Fruit fly (Drosophila melanogaster) whole organism, prepupa: ENCODE measurements around the gene CG34376.

Source experiments
- Blimp-1 ChIP-seq: fragments of 200-800 bp; sonication (Bioruptor generic); optimal IDR thresholded peaks from 3 replicates; lab custom pipeline; 2017; ENCODE audit warnings: missing biosample characterization, missing genetic modification characterization, mild to moderate bottlenecking, moderate library complexity, missing genetic modification reagents
- CG1621 ChIP-seq: fragments of 200-800 bp; sonication (Bioruptor generic); optimal IDR thresholded peaks from 3 replicates; lab custom pipeline; 2018; ENCODE audit warnings: missing biosample characterization, mild to moderate bottlenecking, missing genetic modification characterization
- CG16779 ChIP-seq: fragments of 200-800 bp; sonication (Bioruptor generic); optimal IDR thresholded peaks from 3 replicates; lab custom pipeline; 2017; ENCODE audit warnings: missing biosample characterization, mild to moderate bottlenecking, missing genetic modification characterization
- CG3032 ChIP-seq: fragments of 200-800 bp; optimal IDR thresholded peaks from 2 replicates; lab custom pipeline; 2019; ENCODE audit warnings: missing biosample characterization, mild to moderate bottlenecking, missing genetic modification characterization, moderate library complexity
- CG31627 ChIP-seq: fragments of 200-800 bp; sonication (Bioruptor generic); optimal IDR thresholded peaks from 3 replicates; lab custom pipeline; 2016; ENCODE audit warnings: missing biosample characterization, missing genetic modification characterization
- CG32006 ChIP-seq: fragments of 200-800 bp; sonication (Bioruptor generic); optimal IDR thresholded peaks from 3 replicates; lab custom pipeline; 2017; ENCODE audit warnings: missing biosample characterization, mild to moderate bottlenecking, missing genetic modification characterization
- CG34406 ChIP-seq: fragments of 200-800 bp; sonication (Bioruptor generic); optimal IDR thresholded peaks from 3 replicates; lab custom pipeline; 2016; ENCODE audit warnings: missing biosample characterization, missing genetic modification characterization
- CG3919 ChIP-seq: fragments of 200-800 bp; sonication (Bioruptor generic); optimal IDR thresholded peaks from 3 replicates; lab custom pipeline; 2016; ENCODE audit warnings: missing biosample characterization, missing genetic modification characterization
- CG4318 ChIP-seq: fragments of 200-800 bp; sonication (Bioruptor generic); optimal IDR thresholded peaks from 3 replicates; lab custom pipeline; 2017; ENCODE audit warnings: missing biosample characterization, mild to moderate bottlenecking, missing genetic modification characterization
- CG6276 ChIP-seq: fragments of 200-800 bp; sonication (Bioruptor generic); optimal IDR thresholded peaks from 2 replicates; lab custom pipeline; 2017; ENCODE audit warnings: missing biosample characterization, mild to moderate bottlenecking, missing genetic modification characterization
- CG6792 ChIP-seq: fragments of 200-800 bp; sonication (Bioruptor generic); optimal IDR thresholded peaks from 3 replicates; lab custom pipeline; 2016; ENCODE audit warnings: missing biosample characterization, missing genetic modification characterization
- CG6808 ChIP-seq: fragments of 200-800 bp; sonication (Bioruptor generic); optimal IDR thresholded peaks from 3 replicates; lab custom pipeline; 2017; ENCODE audit warnings: missing biosample characterization, missing genetic modification characterization, mild to moderate bottlenecking, moderate library complexity, missing genetic modification reagents
- CG6854 ChIP-seq: fragments of 200-800 bp; sonication (Bioruptor generic); optimal IDR thresholded peaks from 2 replicates; lab custom pipeline; 2017; ENCODE audit warnings: missing biosample characterization, mild to moderate bottlenecking, missing genetic modification characterization
- CG7368 ChIP-seq: fragments of 200-800 bp; sonication (Bioruptor generic); optimal IDR thresholded peaks from 3 replicates; lab custom pipeline; 2016; ENCODE audit warnings: missing biosample characterization, missing genetic modification characterization
- CG8632 ChIP-seq: fragments of 200-800 bp; sonication (Bioruptor generic); optimal IDR thresholded peaks from 3 replicates; lab custom pipeline; 2016; ENCODE audit warnings: missing biosample characterization, missing genetic modification characterization
- CG9139 ChIP-seq: fragments of 200-800 bp; sonication (Bioruptor generic); optimal IDR thresholded peaks from 3 replicates; lab custom pipeline; 2017; ENCODE audit warnings: missing biosample characterization, mild to moderate bottlenecking, missing genetic modification characterization
- Eip93F ChIP-seq: fragments of 200-800 bp; sonication (Bioruptor generic); optimal IDR thresholded peaks from 2 replicates; lab custom pipeline; 2016; ENCODE audit warnings: missing biosample characterization, mild to moderate bottlenecking, missing genetic modification characterization
- Ets96B ChIP-seq: fragments of 200-800 bp; optimal IDR thresholded peaks from 2 replicates; lab custom pipeline; 2019; ENCODE audit warnings: missing biosample characterization, mild to moderate bottlenecking, missing genetic modification characterization, moderate library complexity
- Gug ChIP-seq: fragments of 200-800 bp; sonication (Bioruptor generic); IDR thresholded peaks from 2 replicates; pipeline ENCODE4 v1.3.6; 2022; ENCODE audit warnings: missing biosample characterization, missing genetic modification characterization
- Hr38 ChIP-seq: sonication (Bioruptor generic); optimal IDR thresholded peaks from 2 replicates; lab custom pipeline; 2016; ENCODE audit warnings: missing biosample characterization, missing genetic modification characterization
- Hr39 ChIP-seq: fragments of 200-800 bp; sonication (Bioruptor generic); optimal IDR thresholded peaks from 2 replicates; lab custom pipeline; 2016; ENCODE audit warnings: missing biosample characterization, missing genetic modification characterization
- Hr4 ChIP-seq: fragments of 200-800 bp; sonication (Bioruptor generic); optimal IDR thresholded peaks from 3 replicates; lab custom pipeline; 2016; ENCODE audit warnings: missing biosample characterization, missing genetic modification characterization
- Lpt ChIP-seq: fragments of 200-800 bp; sonication (Bioruptor generic); optimal IDR thresholded peaks from 3 replicates; lab custom pipeline; 2016; ENCODE audit warnings: missing biosample characterization, missing genetic modification characterization
- Smox ChIP-seq: fragments of 200-800 bp; sonication (Bioruptor generic); optimal IDR thresholded peaks from 3 replicates; lab custom pipeline; 2016; ENCODE audit warnings: missing biosample characterization, missing genetic modification characterization
- Sox102F ChIP-seq: fragments of 200-800 bp; sonication (Bioruptor generic); optimal IDR thresholded peaks from 2 replicates; lab custom pipeline; 2016; ENCODE audit warnings: missing biosample characterization, mild to moderate bottlenecking, missing genetic modification characterization
- Sox15 ChIP-seq: fragments of 200-800 bp; sonication (Bioruptor generic); optimal IDR thresholded peaks from 3 replicates; lab custom pipeline; 2016; ENCODE audit warnings: missing biosample characterization, missing genetic modification characterization
- cyc ChIP-seq: fragments of 200-800 bp; sonication (Bioruptor generic); optimal IDR thresholded peaks from 3 replicates; lab custom pipeline; 2016; ENCODE audit warnings: missing biosample characterization, missing genetic modification characterization
- esn ChIP-seq: fragments of 200-800 bp; sonication (Bioruptor generic); optimal IDR thresholded peaks from 2 replicates; lab custom pipeline; 2016; ENCODE audit warnings: missing biosample characterization, mild to moderate bottlenecking, missing genetic modification characterization, moderate library complexity
- fd85E ChIP-seq: fragments of 200-800 bp; sonication (Bioruptor generic); optimal IDR thresholded peaks from 3 replicates; lab custom pipeline; 2016; ENCODE audit warnings: missing biosample characterization, missing genetic modification characterization
- fkh ChIP-seq: fragments of 200-800 bp; sonication (Bioruptor generic); optimal IDR thresholded peaks from 3 replicates; lab custom pipeline; 2017; ENCODE audit warnings: missing biosample characterization, mild to moderate bottlenecking, missing genetic modification characterization, moderate library complexity
- lz ChIP-seq: fragments of 200-800 bp; sonication (Bioruptor generic); optimal IDR thresholded peaks from 3 replicates; lab custom pipeline; 2016; ENCODE audit warnings: missing biosample characterization, missing genetic modification characterization
- spab ChIP-seq: fragments of 200-800 bp; sonication (Bioruptor generic); optimal IDR thresholded peaks from 2 replicates; lab custom pipeline; 2017; ENCODE audit warnings: missing biosample characterization, mild to moderate bottlenecking, missing genetic modification characterization, missing genetic modification reagents
- ss ChIP-seq, 2 experiments: fragments of 200-800 bp; sonication (Bioruptor generic); optimal IDR thresholded peaks; 2 replicates in 1 of 2; 3 replicates in 1 of 2; lab custom pipeline; 2017 to 2018; ENCODE audit warnings: mild to moderate bottlenecking in 2 of 2, missing biosample characterization in 2 of 2, missing genetic modification characterization in 2 of 2, moderate library complexity in 1 of 2
- svp ChIP-seq: fragments of 200-800 bp; sonication (Bioruptor generic); peaks from one replicate; lab custom pipeline; 2016; ENCODE audit warnings: missing biosample characterization, missing genetic modification characterization
- topi ChIP-seq: fragments of 200-800 bp; sonication (Bioruptor generic); optimal IDR thresholded peaks from 3 replicates; lab custom pipeline; 2016; ENCODE audit warnings: missing biosample characterization, missing genetic modification characterization
- vri ChIP-seq: fragments of 200-800 bp; sonication (Bioruptor generic); optimal IDR thresholded peaks from 3 replicates; lab custom pipeline; 2016; ENCODE audit warnings: missing biosample characterization, mild to moderate bottlenecking, missing genetic modification characterization

Gene CG34376

DNA sequence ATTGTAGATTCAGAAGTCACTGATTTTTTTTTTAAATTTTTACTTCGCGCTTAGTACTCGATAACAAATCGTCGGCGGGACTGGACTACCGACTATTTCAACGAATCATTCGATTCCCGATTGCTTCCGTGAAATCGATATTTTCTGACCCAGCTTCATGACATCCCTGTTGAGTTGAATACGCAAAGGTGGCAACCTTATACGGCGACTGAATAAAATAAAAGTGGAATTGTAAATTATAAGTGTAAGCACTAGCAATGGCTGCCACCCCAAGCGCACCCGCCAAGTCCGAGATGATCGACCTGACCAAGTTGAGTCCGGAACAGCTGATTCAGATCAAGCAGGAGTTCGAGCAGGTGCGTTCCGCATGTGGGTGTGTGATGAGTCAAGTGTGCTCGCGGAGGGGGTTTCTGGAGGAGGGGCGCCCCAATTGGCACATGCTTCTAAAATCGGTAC, 39.2 kb downstream of the CG34376 start, which contains the start of gene Pfdn5:
TSS of gene Pfdn5 (plus strand) at position 3 of the 456 bp plus-strand sequence.
- TF ChIP-seq CG9139 (GFP tag; lab: Kevin White, UChicago): no peak
- TF ChIP-seq Gug (GFP tag; lab: Robert Waterston, UW): no peak
- TF ChIP-seq Sox102F (GFP tag; lab: Kevin White, UChicago): no peak
- TF ChIP-seq spab (GFP tag; lab: Kevin White, UChicago): no peak
- no peak for TF ChIP-seq CG34406 (GFP tag; lab: Kevin White, UChicago)
- TF ChIP-seq CG6808: no peak
- TF ChIP-seq Lpt (GFP tag; lab: Kevin White, UChicago): no peak
- TF ChIP-seq CG1621 (tag; lab: Kevin White, UChicago): no peak
- no peak for TF ChIP-seq CG31627 (GFP tag; lab: Kevin White, UChicago)
- TF ChIP-seq Hr4 (GFP tag; lab: Kevin White, UChicago): no peak

DNA sequence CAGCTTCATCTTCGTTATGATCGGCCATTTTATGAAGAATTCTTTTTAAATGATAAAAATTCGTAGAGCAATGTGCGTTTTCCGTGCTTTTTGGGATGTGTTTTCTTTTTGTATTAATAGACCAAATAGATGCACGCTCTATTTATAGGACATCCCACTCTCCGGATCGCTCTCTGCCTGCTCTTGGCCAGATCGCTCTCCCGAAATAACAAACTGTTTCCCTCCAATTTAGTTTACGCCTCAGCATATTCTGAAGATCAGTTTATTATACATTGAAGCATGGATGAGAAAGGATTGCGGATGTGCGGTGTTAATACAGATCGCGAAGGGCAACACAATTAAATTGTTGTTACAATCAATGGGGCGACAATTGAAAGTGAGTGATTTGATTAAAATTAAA, 41.0 kb downstream of the CG34376 start, which contains the start of gene CG5376:
TSS of gene CG5376 (minus strand) at position 101 of the 400 bp plus-strand sequence.
- no peak for TF ChIP-seq CG6854 (GFP tag; lab: Kevin White, UChicago)
- no peak for TF ChIP-seq CG6808
- TF ChIP-seq Hr38 (GFP tag; lab: Kevin White, UChicago): no peak
- TF ChIP-seq cyc (GFP tag; lab: Kevin White, UChicago): no peak
- no peak for TF ChIP-seq CG4318
- TF ChIP-seq CG7368 (GFP tag; lab: Kevin White, UChicago): no peak
- no peak for TF ChIP-seq CG16779 (tag; lab: Kevin White, UChicago)
- TF ChIP-seq Sox15 (GFP tag; lab: Kevin White, UChicago): no peak
- no peak for TF ChIP-seq svp (GFP tag; lab: Kevin White, UChicago)
- TF ChIP-seq topi: no peak
- TF ChIP-seq Gug (GFP tag; lab: Robert Waterston, UW): no peak
- no peak for TF ChIP-seq CG3032
- no peak for TF ChIP-seq CG31627 (GFP tag; lab: Kevin White, UChicago)
- TF ChIP-seq vri: no peak
- TF ChIP-seq Sox102F (GFP tag; lab: Kevin White, UChicago): no peak
- no peak for TF ChIP-seq CG8632 (GFP tag; lab: Kevin White, UChicago)
- TF ChIP-seq CG32006 (GFP tag; lab: Kevin White, UChicago): no peak

DNA sequence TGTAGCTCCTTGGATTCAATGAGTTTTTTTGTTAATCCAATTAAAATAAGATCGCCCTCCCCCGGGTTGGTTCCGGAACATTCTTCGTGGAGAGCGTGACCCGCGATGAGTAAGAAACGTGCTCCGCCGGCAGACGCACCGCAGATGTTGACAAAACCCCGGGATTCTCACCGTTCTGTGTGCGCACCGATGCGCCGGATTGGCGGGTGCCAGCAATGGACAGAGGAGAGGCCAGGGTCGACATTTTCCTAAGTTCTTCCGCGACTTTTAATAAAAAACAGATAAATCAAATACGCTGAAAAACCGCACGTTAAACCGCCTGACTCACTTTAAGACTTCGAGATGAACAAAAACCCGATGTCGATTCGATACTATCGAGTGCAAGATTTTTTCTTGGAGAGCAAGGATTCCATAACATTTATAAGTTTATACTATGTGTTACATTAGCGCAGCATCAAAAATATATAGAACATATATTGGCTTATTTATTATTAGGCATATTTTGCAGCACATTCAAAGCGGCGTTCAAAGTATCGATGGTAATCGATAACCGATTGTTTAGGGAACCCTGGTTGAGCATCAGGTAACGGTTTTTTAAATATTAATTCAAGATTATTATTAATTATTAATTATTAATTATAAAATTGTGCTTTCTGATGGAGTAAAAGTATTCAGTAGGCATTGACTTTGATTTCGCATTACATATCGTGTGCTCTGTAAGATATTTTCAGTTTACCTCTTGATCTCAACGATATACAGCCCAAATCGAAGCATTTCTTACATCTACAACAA, 43.4 kb downstream of the CG34376 start, which contains the start of the genes CCT1 and tHMG1:
TSS of gene CCT1 (minus strand) at position 352 of the 792 bp plus-strand sequence.
TSS of gene tHMG1 (plus strand) at position 742 of the 792 bp plus-strand sequence.
- TF ChIP-seq CG6276 (GFP tag; lab: Kevin White, UChicago) (no peak), lz (GFP tag; lab: Kevin White, UChicago) (peak; percentile 15), CG31627 (GFP tag; lab: Kevin White, UChicago) (peak; percentile 13), esn (GFP tag; lab: Kevin White, UChicago) (peak; percentile 45), CG3032 (peak; percentile 27)
- TF ChIP-seq, all 60 proteins: peak for 4

DNA sequence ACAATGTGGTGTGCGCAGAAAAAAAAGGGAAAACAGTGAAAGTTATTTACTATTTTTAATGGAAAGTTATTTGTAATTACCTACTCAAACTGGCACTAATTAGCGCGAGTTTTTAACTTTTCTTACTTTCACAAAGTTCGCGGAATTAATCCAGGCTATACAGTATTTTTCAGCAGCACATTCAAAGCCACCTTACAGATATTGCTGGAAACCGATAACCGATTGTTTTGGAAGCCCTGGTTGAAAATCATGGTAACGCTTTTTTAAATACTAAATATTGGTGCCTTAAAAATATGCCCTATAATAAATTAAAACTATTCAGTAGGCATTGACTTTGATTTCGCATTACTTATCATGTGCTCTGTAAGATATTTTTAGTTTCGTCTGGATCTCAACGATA, 44.9 kb downstream of the CG34376 start, which contains the start of gene tHMG2:
TSS of gene tHMG2 (plus strand) at position 187 of the 400 bp plus-strand sequence.
- no peak for TF ChIP-seq vri
- TF ChIP-seq Blimp-1: no peak
- no peak for TF ChIP-seq Hr4 (GFP tag; lab: Kevin White, UChicago)
- TF ChIP-seq CG6276 (GFP tag; lab: Kevin White, UChicago): no peak
- TF ChIP-seq Eip93F: no peak
- TF ChIP-seq Sox102F (GFP tag; lab: Kevin White, UChicago): no peak
- no peak for TF ChIP-seq Gug (GFP tag; lab: Robert Waterston, UW)
- TF ChIP-seq CG3919 (GFP tag; lab: Kevin White, UChicago): no peak
- no peak for TF ChIP-seq ss (GFP tag; optimal IDR thresholded peaks at IDR 0.05; lab: Kevin White, UChicago)
- no peak for TF ChIP-seq CG32006 (GFP tag; lab: Kevin White, UChicago)
- TF ChIP-seq Ets96B (tag; lab: Kevin White, UChicago): no peak
- TF ChIP-seq Smox (GFP tag; lab: Kevin White, UChicago): no peak
- TF ChIP-seq Hr39 (GFP tag; lab: Kevin White, UChicago): no peak
- no peak for TF ChIP-seq fd85E (GFP tag; lab: Kevin White, UChicago)
- no peak for TF ChIP-seq esn (GFP tag; lab: Kevin White, UChicago)
- no peak for TF ChIP-seq Hr38 (GFP tag; lab: Kevin White, UChicago)
- no peak for TF ChIP-seq CG6792 (GFP tag; lab: Kevin White, UChicago)
- no peak for TF ChIP-seq spab (GFP tag; lab: Kevin White, UChicago)
- no peak for TF ChIP-seq fkh (GFP tag; lab: Kevin White, UChicago)
- TF ChIP-seq, all 60 proteins: peak for 0
